Worm (Caenorhabditis elegans) whole organism, mixed stage, embryonic: Measurements from ENCODE around the gene F46G11.4.

Experiments used
- elt-3 ChIP-seq: fragments of 150-350 bp; optimal IDR thresholded peaks from 2 replicates; lab custom pipeline; 2014; ENCODE audit warnings: missing biosample characterization, missing genetic modification characterization
- lin-13 ChIP-seq: fragments of 150-350 bp; optimal IDR thresholded peaks from 2 replicates; lab custom pipeline; 2014; ENCODE audit warnings: missing biosample characterization, missing genetic modification characterization
- nhr-76 ChIP-seq: sonication (generic microtip); optimal IDR thresholded peaks from 2 replicates; lab custom pipeline; 2017; ENCODE audit warnings: missing biosample characterization, missing genetic modification characterization
- snpc-4 ChIP-seq: fragments of 150-350 bp; optimal IDR thresholded peaks from 2 replicates; lab custom pipeline; 2014; ENCODE audit warnings: missing biosample characterization, missing genetic modification characterization
- unc-120 ChIP-seq: sonication (generic microtip); optimal IDR thresholded peaks from 2 replicates; lab custom pipeline; 2017; ENCODE audit warnings: missing genetic modification characterization, missing compliant biosample characterization; ENCODE audit not compliant: poor library complexity, severe bottlenecking
- ztf-11 ChIP-seq: fragments of 150-350 bp; optimal IDR thresholded peaks from 2 replicates; lab custom pipeline; 2014; ENCODE audit warnings: missing biosample characterization, missing genetic modification characterization

DNA sequence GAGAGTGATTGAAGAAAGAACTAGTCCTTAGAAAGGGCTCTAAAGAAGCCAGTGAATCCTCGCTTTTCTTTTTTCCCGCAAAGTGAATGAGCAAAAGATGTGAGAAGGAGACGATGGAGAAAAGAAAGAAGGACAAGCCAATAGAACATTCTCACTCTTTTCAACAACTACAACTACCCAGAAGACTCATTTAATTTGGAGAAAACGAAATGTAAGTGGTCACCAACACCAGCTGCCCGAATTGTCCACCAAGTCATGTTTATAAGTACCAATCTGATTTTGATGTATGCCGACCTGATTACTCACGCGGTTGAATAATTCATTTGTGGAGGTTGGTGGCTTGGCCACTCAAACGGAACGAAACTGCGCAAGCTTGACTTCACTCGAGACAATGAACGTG lies 4.0 kb upstream of the F46G11.4 start:
- TF ChIP-seq nhr-76 (tag; lab: Kevin White, UChicago) = no peak
- no peak for TF ChIP-seq snpc-4 (tag; lab: Kevin White, UChicago)
- no peak for TF ChIP-seq elt-3 (tag; lab: Kevin White, UChicago)
- TF ChIP-seq unc-120 = no peak
- no peak for TF ChIP-seq ztf-11 (tag; lab: Kevin White, UChicago)
- TF ChIP-seq lin-13 (tag; lab: Kevin White, UChicago) = no peak
